Worm (Caenorhabditis elegans) whole organism, early embryonic: ENCODE measurements around the gene mppb-1.
A peak's percentile ranks its signal among the peaks of the same experiment; 100 is the strongest.

ENCODE experiments used
- B0310.2 ChIP-seq: sonication (generic microtip); optimal IDR thresholded peaks from 2 replicates; lab custom pipeline; 2016; ENCODE audit warnings: mild to moderate bottlenecking, missing genetic modification characterization, missing compliant biosample characterization
- F13C5.2 ChIP-seq: sonication (generic microtip); optimal IDR thresholded peaks from 2 replicates; lab custom pipeline; 2017; ENCODE audit warnings: mild to moderate bottlenecking, missing genetic modification characterization, inconsistent platforms, missing compliant biosample characterization
- aly-1 ChIP-seq: sonication (generic microtip); optimal IDR thresholded peaks from 2 replicates; lab custom pipeline; 2016; ENCODE audit warnings: missing genetic modification characterization, missing compliant biosample characterization
- ama-1 ChIP-seq: fragments of 150-350 bp; optimal IDR thresholded peaks from 2 replicates; lab custom pipeline; 2014
- ceh-13 ChIP-seq: fragments of 200-800 bp; sonication (Bioruptor generic); optimal IDR thresholded peaks from 2 replicates; lab custom pipeline; 2018; ENCODE audit warnings: mild to moderate bottlenecking, missing genetic modification characterization, missing compliant biosample characterization
- ceh-36 ChIP-seq: sonication (generic microtip); optimal IDR thresholded peaks from 2 replicates; lab custom pipeline; 2016; ENCODE audit warnings: missing genetic modification characterization, inconsistent platforms, missing compliant biosample characterization
- ets-7 ChIP-seq: sonication (generic microtip); optimal IDR thresholded peaks from 2 replicates; lab custom pipeline; 2016; ENCODE audit warnings: missing genotype, missing genetic modification characterization, missing compliant biosample characterization
- flt-1 ChIP-seq: fragments of 200-800 bp; sonication (Bioruptor generic); IDR thresholded peaks from 2 replicates; pipeline ENCODE4 v1.3.6; 2022; ENCODE audit warnings: missing genetic modification characterization, missing compliant biosample characterization
- hmbx-1 ChIP-seq: sonication (generic microtip); optimal IDR thresholded peaks from 2 replicates; lab custom pipeline; 2016; ENCODE audit warnings: mild to moderate bottlenecking, missing genetic modification characterization, missing compliant biosample characterization
- hmg-4 ChIP-seq: fragments of 200-800 bp; sonication (Bioruptor generic); optimal IDR thresholded peaks from 2 replicates; lab custom pipeline; 2018; ENCODE audit warnings: mild to moderate bottlenecking, missing genetic modification characterization, missing compliant biosample characterization
- hnd-1 ChIP-seq: sonication (generic microtip); optimal IDR thresholded peaks from 2 replicates; lab custom pipeline; 2016; ENCODE audit warnings: missing genetic modification characterization, missing compliant biosample characterization
- pes-1 ChIP-seq: fragments of 200-800 bp; sonication (Bioruptor generic); IDR thresholded peaks from 2 replicates; pipeline ENCODE4 v1.3.6; 2022; ENCODE audit warnings: missing genetic modification reagents, missing genetic modification characterization, missing compliant biosample characterization
- scrt-1 ChIP-seq: fragments of 200-800 bp; sonication (Bioruptor generic); IDR thresholded peaks from 2 replicates; pipeline ENCODE4 v1.3.6; 2022; ENCODE audit warnings: missing genetic modification characterization, missing compliant biosample characterization
- sea-1 ChIP-seq: fragments of 200-800 bp; sonication (Bioruptor generic); conservative IDR thresholded peaks from 2 replicates; pipeline ENCODE4 v1.3.6; 2022; ENCODE audit warnings: missing genetic modification characterization, missing compliant biosample characterization
- tbx-11 ChIP-seq: fragments of 200-800 bp; sonication (Bioruptor generic); IDR thresholded peaks from 2 replicates; pipeline ENCODE4 v1.3.6; 2022; ENCODE audit warnings: missing genetic modification characterization, missing compliant biosample characterization
- tbx-37 ChIP-seq: fragments of 200-800 bp; sonication (Bioruptor generic); conservative IDR thresholded peaks from 2 replicates; pipeline ENCODE4 v1.3.6; 2022; ENCODE audit warnings: missing genetic modification reagents, missing genetic modification characterization, missing compliant biosample characterization
- tra-4 ChIP-seq: sonication (generic microtip); optimal IDR thresholded peaks from 2 replicates; lab custom pipeline; 2017; ENCODE audit warnings: missing genetic modification characterization, missing compliant biosample characterization

mppb-1 gene

DNA sequence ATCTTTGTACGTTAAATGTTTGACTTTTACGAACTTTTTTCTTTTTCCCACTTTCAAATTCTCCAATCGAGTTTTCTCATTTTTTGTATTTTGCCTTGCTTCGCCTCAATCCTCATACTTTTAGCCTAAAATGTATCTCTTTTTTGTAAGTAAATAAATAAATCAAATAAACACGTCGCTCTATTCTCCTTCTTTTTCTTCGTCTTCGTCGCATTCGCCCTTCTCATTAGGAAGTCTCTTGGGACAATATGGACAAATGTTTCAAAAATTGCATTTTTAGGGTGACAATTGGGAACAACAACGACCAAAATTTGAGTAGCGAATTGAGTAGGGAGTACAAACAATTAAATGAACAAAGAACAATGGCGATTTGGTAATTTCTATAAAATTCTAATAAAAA is 17.5 kb downstream of the mppb-1 start:
- TF ChIP-seq ceh-36 (tag; lab: Kevin White, UChicago) = no peak
- no peak for TF ChIP-seq hmbx-1 (tag; lab: Kevin White, UChicago)
- no peak for TF ChIP-seq pes-1 (GFP tag; lab: Robert Waterston, UW)
- no peak for TF ChIP-seq ceh-13 (GFP tag; lab: Kevin White, UChicago)
- TF ChIP-seq hnd-1 (tag; lab: Kevin White, UChicago) = no peak
- TF ChIP-seq hmg-4 (GFP tag; lab: Kevin White, UChicago) = no peak
- TF ChIP-seq tbx-37 (GFP tag; lab: Robert Waterston, UW) = no peak

DNA sequence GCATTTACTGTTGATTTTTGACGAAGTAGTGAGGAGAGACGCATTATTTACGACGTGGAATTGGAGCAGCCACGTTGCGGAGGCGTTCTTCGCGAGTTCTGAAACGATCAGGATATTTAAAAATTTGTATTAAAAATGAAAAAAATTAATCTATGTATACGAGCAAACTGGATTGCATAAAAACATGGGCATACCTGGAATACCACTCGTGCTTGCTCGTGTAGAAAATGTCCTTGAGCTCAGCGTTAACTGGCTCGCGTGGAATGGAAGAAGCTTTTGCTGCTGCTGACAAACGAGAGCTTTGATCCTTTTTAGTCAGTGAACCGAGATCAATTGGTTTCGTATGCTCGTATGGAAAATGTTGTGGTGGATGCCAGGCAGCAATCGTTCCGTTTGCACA is 19.5 kb downstream of the mppb-1 start, which contains the start of gene lpl-1:
TSS of gene lpl-1 (minus strand) at position 101 of the 400 bp plus-strand sequence.
- TF ChIP-seq hnd-1 (tag; lab: Kevin White, UChicago) = no peak
- no peak for TF ChIP-seq flt-1 (GFP tag; lab: Robert Waterston, UW)
- TF ChIP-seq hmbx-1 (tag; lab: Kevin White, UChicago) = no peak
- no peak for TF ChIP-seq hmg-4 (GFP tag; lab: Kevin White, UChicago)
- no peak for TF ChIP-seq ama-1 (lab: Kevin White, UChicago)
- TF ChIP-seq tra-4 = no peak
- no peak for TF ChIP-seq ceh-36 (tag; lab: Kevin White, UChicago)
- no peak for TF ChIP-seq ceh-13 (GFP tag; lab: Kevin White, UChicago)
- TF ChIP-seq tbx-37 (GFP tag; lab: Robert Waterston, UW) = no peak
- no peak for TF ChIP-seq tbx-11 (GFP tag; lab: Robert Waterston, UW)
- no peak for TF ChIP-seq sea-1 (GFP tag; lab: Robert Waterston, UW)
- TF ChIP-seq F13C5.2 (tag; lab: Kevin White, UChicago) = no peak
- TF ChIP-seq ets-7 = no peak
- no peak for TF ChIP-seq aly-1 (tag; lab: Kevin White, UChicago)
- no peak for TF ChIP-seq pes-1 (GFP tag; lab: Robert Waterston, UW)
- TF ChIP-seq scrt-1 (GFP tag; lab: Robert Waterston, UW) = no peak
- TF ChIP-seq B0310.2 (tag; lab: Kevin White, UChicago) = no peak

DNA sequence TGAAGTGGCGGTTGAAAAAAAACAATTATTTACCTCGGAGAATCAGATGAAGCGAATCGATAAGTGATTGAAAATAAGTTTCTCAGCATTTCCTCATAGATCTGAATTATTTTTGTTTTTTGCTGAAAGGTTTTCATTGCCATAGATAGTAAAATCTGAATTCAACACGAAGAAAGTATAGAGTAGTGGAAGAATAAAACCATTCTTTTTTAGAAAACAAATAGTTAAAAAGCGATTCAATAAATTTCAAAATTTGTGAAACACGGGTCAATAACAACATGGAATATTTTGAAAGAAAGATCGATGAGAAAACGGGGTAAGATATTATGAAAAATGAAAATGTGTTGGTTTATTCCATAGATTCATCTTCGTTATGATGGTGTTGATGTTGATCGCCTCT is 19.9 kb downstream of the mppb-1 start, which contains the start of gene mrpl-42:
TSS of gene mrpl-42 (minus strand) at position 101 of the 400 bp plus-strand sequence.
- no peak for TF ChIP-seq aly-1 (tag; lab: Kevin White, UChicago)
- TF ChIP-seq tbx-11 (GFP tag; lab: Robert Waterston, UW) = no peak
- TF ChIP-seq tra-4 = no peak
- no peak for TF ChIP-seq ama-1 (lab: Kevin White, UChicago)
- TF ChIP-seq ceh-13 (GFP tag; lab: Kevin White, UChicago) = no peak
- no peak for TF ChIP-seq sea-1 (GFP tag; lab: Robert Waterston, UW)
- TF ChIP-seq ceh-36 (tag; lab: Kevin White, UChicago) = no peak
- TF ChIP-seq scrt-1 (GFP tag; lab: Robert Waterston, UW) = no peak
- TF ChIP-seq B0310.2 (tag; lab: Kevin White, UChicago) = no peak

DNA sequence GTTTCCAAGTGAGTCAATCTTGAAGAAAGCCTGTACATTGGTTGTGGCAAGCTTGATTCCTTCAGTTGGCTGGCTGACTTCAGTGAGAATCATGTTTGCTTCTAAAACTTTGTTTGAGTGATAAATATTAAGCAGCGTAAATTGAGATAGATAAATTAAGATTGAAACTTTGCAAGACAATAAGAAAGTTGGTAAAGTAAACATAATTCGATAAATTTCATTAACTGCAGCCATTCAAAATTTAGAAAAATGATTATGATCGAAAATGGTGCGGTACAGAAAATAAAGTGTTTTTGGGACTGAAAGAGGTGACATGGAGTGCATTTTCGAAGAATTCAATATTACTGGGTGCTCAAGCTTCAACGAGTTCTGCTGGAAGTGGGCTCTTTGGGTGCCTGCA is 21.1 kb downstream of the mppb-1 start, which contains the start of gene icln-1:
TSS of gene icln-1 (minus strand) at position 101 of the 400 bp plus-strand sequence.
- no peak for TF ChIP-seq scrt-1 (GFP tag; lab: Robert Waterston, UW)
- TF ChIP-seq ama-1 (lab: Kevin White, UChicago) = no peak
- TF ChIP-seq tbx-11 (GFP tag; lab: Robert Waterston, UW) = no peak
- no peak for TF ChIP-seq tra-4
- no peak for TF ChIP-seq flt-1 (GFP tag; lab: Robert Waterston, UW)
- no peak for TF ChIP-seq sea-1 (GFP tag; lab: Robert Waterston, UW)
- no peak for TF ChIP-seq F13C5.2 (tag; lab: Kevin White, UChicago)
- TF ChIP-seq hnd-1 (tag; lab: Kevin White, UChicago) = no peak
- no peak for TF ChIP-seq hmg-4 (GFP tag; lab: Kevin White, UChicago)
- no peak for TF ChIP-seq ceh-13 (GFP tag; lab: Kevin White, UChicago)
- TF ChIP-seq aly-1 (tag; lab: Kevin White, UChicago) = no peak

DNA sequence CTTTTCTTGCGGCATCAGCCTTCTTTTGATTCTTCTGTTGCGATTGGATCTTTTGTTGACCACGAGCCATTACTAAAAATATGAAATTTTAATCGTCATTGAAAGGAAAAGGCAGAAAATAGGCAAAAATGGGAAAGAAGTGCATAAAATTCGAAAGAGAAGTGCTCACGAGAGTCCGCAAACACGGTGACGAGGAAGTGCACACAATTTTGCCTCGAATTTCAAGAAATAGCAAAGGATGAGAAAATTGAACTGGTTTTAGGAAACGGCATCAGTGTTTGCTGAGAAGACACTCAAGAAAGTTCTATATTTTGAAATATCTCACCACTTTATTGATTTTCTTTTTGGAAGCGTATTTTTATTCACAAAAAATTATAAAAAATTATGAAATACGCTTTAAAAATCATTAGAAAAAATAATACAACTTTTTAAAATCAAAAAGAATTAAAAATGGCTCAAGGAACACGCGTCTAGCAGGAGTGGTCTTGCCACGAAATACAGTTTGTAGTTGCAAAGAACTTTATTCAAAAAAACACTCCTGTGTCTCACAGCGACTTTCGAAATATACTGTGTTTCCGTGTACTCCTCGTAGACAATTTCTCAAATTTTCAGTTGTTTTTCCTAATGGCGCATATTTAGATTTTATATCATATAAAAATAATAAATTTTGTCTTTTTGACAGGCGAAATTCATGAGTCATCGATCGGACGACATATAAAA is 21.8 kb downstream of the mppb-1 start, which contains the start of the genes znf-706 and cpna-3:
TSS of gene znf-706 (minus strand) at position 72 of the 720 bp plus-strand sequence.
TSS of gene cpna-3 (plus strand) at position 683 of the 720 bp plus-strand sequence.
- no peak for TF ChIP-seq tbx-11 (GFP tag; lab: Robert Waterston, UW)
- peak; percentile 28 for TF ChIP-seq F13C5.2 (tag; lab: Kevin White, UChicago)

DNA sequence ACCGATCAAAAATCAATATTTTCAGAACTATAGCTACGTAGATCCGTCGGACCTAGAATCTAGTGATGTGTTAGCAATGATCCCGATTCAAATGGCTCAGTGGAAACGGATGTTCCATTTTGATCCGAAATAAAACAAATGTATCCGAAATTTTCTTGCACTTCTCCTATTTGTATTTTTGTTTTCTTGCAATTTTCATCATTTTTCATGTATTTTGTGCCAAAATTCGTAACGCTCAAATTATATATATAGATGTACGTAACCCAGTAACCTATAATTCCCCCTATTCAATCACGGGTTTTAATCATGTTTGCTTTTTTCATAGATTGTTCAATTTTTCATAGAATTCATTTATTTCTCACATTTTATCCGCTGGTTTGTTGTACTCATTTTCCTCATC is 24.5 kb downstream of the mppb-1 start, which contains the start of gene gldi-10:
TSS of gene gldi-10 (plus strand) at position 301 of the 400 bp plus-strand sequence.
- TF ChIP-seq tbx-11 (GFP tag; lab: Robert Waterston, UW) (no peak), aly-1 (tag; lab: Kevin White, UChicago) (no peak), scrt-1 (GFP tag; lab: Robert Waterston, UW) (no peak), pes-1 (GFP tag; lab: Robert Waterston, UW) (no peak)

DNA sequence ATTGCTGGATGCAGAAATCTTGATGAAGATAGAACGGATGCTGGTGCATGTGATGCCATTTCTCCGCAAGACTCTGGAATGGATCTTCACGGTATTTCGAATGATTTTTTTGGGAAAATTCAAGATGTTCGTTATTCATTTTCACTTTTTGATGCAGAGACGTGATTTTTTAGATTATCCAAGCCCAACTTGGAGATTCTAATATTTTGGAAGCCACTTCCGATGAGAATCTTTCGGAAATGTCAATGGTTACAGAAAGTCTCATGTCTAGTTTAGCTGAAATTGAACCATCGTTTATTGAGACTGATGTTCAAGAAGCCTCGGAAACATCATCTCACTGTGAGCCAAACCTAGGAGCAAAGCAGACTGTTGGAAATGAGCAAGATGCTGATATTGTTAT is 26.4 kb downstream of the mppb-1 start:
- no peak for TF ChIP-seq ceh-36 (tag; lab: Kevin White, UChicago)
- TF ChIP-seq flt-1 (GFP tag; lab: Robert Waterston, UW) = no peak
- TF ChIP-seq hmg-4 (GFP tag; lab: Kevin White, UChicago) = no peak
- no peak for TF ChIP-seq pes-1 (GFP tag; lab: Robert Waterston, UW)
- TF ChIP-seq ets-7 = no peak
- TF ChIP-seq ceh-13 (GFP tag; lab: Kevin White, UChicago) = no peak
- no peak for TF ChIP-seq tbx-11 (GFP tag; lab: Robert Waterston, UW)
- TF ChIP-seq aly-1 (tag; lab: Kevin White, UChicago) = no peak
- TF ChIP-seq sea-1 (GFP tag; lab: Robert Waterston, UW) = no peak
- no peak for TF ChIP-seq tra-4
- no peak for TF ChIP-seq hnd-1 (tag; lab: Kevin White, UChicago)
